Fruit fly (Drosophila melanogaster) Kc167 (cell line): ENCODE results near the gene CG32246.

Source experiments
- Myc ChIP-seq: fragments of >200 bp; optimal IDR thresholded peaks from 2 replicates; lab custom pipeline; 2017; ENCODE audit warnings: missing external identifiers
- Sin3A ChIP-seq: fragments of >200 bp; optimal IDR thresholded peaks from 2 replicates; lab custom pipeline; 2018; ENCODE audit warnings: missing external identifiers
- h ChIP-seq: fragments of >200 bp; optimal IDR thresholded peaks from 3 replicates; lab custom pipeline; 2018; ENCODE audit warnings: missing external identifiers
- insv ChIP-seq: fragments of >200 bp; optimal IDR thresholded peaks from 3 replicates; lab custom pipeline; 2018; ENCODE audit warnings: missing external identifiers
- psq ChIP-seq: fragments of >200 bp; optimal IDR thresholded peaks from 2 replicates; lab custom pipeline; 2017; ENCODE audit warnings: missing external identifiers
- ttk ChIP-seq: sonication (Bioruptor generic); optimal IDR thresholded peaks from 2 replicates; lab custom pipeline; 2017; ENCODE audit warnings: missing external identifiers

CG32246 gene

dm6 chr3L:4620919-4621318, at the start of gene CG32246:
Gene CG32246, plus strand, starts transcription at chr3L:4621219.
- no peak for TF ChIP-seq psq
- no peak for TF ChIP-seq Sin3A (lab: Kevin White, UChicago)
- TF ChIP-seq ttk = no peak
- TF ChIP-seq insv (lab: Kevin White, UChicago) = no peak
- TF ChIP-seq h (lab: Kevin White, UChicago) = no peak
- TF ChIP-seq Myc (lab: Kevin White, UChicago) = no peak

- TF ChIP-seq psq (no peak), ttk (no peak), insv (lab: Kevin White, UChicago) (no peak), Myc (lab: Kevin White, UChicago) (no peak), Sin3A (lab: Kevin White, UChicago) (no peak), h (lab: Kevin White, UChicago) (no peak)
Observed at dm6 chr3L:4574439-4574838, 46.6 kb upstream of the CG32246 start.

DNA sequence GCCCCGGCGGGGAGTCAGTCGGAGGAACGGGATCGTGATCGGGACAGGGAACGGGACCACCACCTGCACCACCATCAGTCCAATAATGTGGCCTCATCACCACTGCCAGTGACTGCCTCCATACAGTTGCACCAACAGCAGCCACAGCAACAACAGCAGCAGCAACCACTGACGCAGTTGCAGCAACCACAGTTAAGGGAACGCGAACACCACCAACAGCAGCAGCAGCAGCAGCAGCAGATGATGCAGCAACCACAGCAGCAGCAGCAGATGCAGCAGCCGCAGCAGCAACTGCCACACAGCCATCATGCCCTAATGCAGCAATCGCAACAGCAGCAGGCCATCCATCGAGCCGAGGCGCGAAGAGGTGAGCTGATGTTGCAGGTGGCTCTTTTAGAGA, 45.6 kb upstream of the CG32246 start:
- TF ChIP-seq insv (lab: Kevin White, UChicago) (no peak), psq (no peak), Sin3A (lab: Kevin White, UChicago) (no peak), ttk (no peak), Myc (lab: Kevin White, UChicago) (no peak), h (lab: Kevin White, UChicago) (no peak)

- no peak for TF ChIP-seq Myc (lab: Kevin White, UChicago)
- no peak for TF ChIP-seq h (lab: Kevin White, UChicago)
- TF ChIP-seq insv (lab: Kevin White, UChicago) = no peak
- TF ChIP-seq Sin3A (lab: Kevin White, UChicago) = no peak
- no peak for TF ChIP-seq psq
- no peak for TF ChIP-seq ttk
Observed at dm6 chr3L:4590051-4590450, 31.0 kb upstream of the CG32246 start.

dm6 chr3L:4599747-4600146, 21.3 kb upstream of the CG32246 start:
- TF ChIP-seq psq (no peak), insv (lab: Kevin White, UChicago) (no peak), h (lab: Kevin White, UChicago) (no peak), Myc (lab: Kevin White, UChicago) (no peak), Sin3A (lab: Kevin White, UChicago) (no peak), ttk (no peak)

DNA sequence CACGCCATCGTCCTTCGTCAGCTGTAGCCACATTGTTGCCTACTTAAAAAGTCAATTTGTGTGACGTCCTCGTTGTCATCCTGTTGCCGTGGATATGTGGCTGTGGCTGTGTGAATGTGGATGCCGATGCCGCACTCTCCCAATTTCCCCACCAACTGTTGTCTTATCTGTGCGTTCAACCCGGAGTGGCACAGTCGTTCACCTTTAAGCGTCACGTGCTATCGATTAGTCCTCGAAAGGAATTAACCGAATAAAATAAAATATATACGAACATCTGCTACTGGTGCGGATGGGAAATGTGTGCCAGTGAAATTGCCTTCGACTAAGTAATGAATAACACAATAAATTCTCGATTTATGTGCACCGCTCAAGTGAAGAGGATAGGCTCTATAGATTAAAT, 18.7 kb upstream of the CG32246 start:
- TF ChIP-seq h (lab: Kevin White, UChicago) (no peak), Myc (lab: Kevin White, UChicago) (no peak), ttk (no peak), Sin3A (lab: Kevin White, UChicago) (no peak), psq (no peak), insv (lab: Kevin White, UChicago) (no peak)

DNA sequence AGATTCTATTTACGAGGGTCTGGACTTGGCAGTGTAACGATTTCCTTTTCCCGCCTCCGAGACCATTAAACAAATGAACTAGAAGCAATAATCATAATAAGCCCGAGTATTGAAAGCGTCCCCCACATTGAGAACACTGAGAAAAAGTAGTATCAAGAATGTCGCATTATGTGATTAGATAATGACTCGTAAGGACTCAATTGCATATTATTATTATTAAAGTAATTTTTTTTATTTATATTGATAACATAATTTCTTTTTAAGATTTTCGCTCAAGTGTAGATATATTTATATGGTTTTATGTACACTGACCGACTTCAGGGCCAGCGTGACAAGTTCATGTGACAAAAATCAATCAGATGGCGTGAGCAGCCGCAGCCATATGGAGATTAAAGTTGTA, 17.6 kb upstream of the CG32246 start:
- TF ChIP-seq h (lab: Kevin White, UChicago) (no peak), Myc (lab: Kevin White, UChicago) (no peak), Sin3A (lab: Kevin White, UChicago) (no peak), ttk (no peak), insv (lab: Kevin White, UChicago) (no peak), psq (no peak)

DNA sequence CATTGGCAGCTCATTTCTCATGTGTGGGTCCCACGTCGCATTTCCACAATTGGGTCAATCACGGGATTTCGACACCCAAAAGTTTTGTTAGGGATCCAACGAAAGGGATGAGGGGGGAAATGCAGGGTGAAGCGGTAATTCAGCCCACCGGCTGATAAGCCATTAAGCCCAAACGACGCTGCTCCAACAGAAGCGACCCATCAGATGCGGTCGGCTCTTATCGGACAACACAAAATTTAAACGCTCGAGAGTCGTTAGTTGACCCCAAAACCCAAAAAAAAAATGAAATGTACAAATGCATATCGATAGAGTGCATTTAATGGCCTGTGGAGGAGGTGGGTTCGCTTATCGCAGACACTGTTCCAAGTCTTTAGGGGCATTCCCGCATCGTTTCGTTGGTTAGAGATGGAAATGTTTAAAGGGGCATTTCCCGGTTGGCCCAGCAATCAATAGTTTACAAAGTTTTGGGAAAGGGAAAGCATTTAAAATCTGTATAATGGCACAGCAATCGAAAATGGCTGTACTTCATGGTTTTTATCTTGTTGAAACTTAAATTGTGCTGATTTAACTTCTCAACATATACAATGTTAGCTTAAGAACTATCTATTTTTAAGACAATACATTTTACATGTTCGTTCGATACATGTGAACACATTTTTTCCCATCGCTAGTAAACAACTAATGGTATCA, 14.1 kb upstream of the CG32246 start:
- TF ChIP-seq Myc (lab: Kevin White, UChicago) (no peak), Sin3A (lab: Kevin White, UChicago) (no peak), h (lab: Kevin White, UChicago) (no peak), psq (no peak), insv (lab: Kevin White, UChicago) (no peak), ttk (no peak)

DNA sequence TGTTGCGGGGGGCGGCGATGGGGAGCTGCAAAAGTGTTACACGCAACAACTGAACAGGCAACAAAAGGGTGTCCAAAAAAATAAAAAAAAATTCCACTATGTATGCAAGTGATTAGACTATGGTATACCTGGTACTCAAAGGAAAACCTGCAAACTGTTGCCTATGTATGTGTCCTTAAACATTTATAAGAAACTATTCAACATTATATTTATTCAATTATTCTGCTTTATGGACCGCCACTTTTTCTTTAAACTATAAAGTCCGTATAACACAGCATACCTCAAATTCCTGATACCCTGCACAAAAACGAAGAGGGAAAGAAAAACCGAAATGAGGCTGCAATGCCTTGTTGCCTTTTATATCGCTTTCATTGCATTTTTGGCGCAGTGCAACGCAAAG, 13.4 kb upstream of the CG32246 start:
- TF ChIP-seq Sin3A (lab: Kevin White, UChicago) (no peak), psq (no peak), ttk (no peak), h (lab: Kevin White, UChicago) (no peak)

DNA sequence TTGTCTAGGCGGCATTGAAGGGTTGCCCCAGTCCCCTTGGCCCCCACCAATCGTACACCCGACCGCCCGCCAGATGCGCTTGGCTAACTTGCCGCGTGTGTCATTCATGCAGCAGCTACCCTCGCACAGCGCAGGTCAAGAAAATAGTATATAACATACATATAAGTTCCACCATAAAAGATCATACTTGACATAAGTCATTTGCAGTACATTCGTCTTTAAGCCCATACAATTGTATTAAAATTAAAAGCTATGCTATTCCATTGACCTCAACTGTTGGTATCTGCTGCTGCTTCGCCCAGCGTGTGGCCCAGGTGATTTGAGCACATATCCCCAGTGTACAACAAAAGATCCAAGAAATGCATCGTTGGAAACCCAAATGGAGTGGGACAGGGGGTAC, 9.7 kb upstream of the CG32246 start:
- TF ChIP-seq h (lab: Kevin White, UChicago) = no peak
- no peak for TF ChIP-seq psq
- TF ChIP-seq Sin3A (lab: Kevin White, UChicago) = no peak
- no peak for TF ChIP-seq ttk
- TF ChIP-seq insv (lab: Kevin White, UChicago) = no peak
- no peak for TF ChIP-seq Myc (lab: Kevin White, UChicago)

DNA sequence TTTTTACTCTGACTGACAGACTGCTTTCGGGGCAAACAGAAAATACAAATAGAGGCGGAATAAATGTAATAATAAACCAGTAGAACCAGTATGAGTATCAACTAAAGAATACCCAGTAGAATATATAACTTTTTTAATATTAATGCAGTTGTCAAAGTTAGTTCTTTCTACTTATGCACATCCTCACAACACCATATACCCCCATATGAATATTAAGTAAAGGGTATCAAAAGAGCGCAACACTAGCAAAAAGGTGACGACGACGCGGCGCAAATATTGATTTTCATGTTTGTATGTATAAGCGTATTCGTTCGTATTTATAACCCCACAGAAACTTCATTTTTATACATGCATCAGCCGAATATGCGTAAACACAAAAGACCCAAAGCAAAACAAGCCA, 7.9 kb upstream of the CG32246 start:
- no peak for TF ChIP-seq psq
- no peak for TF ChIP-seq Sin3A (lab: Kevin White, UChicago)
- TF ChIP-seq ttk = no peak
- TF ChIP-seq Myc (lab: Kevin White, UChicago) = no peak
- no peak for TF ChIP-seq h (lab: Kevin White, UChicago)
- no peak for TF ChIP-seq insv (lab: Kevin White, UChicago)

DNA sequence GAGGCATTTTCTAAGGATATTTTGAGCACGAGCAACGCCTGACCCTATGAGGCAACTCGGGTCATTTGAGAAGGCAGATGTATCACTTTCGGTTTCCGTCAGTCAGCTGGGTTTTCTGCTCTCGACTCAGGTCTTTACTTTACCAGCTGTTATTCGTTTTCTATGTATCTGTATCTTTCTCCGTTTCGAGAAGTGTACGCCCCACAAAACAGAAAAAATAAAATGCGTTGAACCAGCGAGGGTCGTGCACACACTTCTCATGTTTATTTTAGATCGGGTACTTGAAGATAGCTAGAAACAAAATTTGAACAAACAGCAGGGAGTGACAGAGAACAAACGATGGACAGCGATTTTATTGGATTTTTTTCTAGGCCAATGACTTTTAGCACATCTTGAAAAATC, 7.2 kb upstream of the CG32246 start:
- no peak for TF ChIP-seq ttk
- TF ChIP-seq psq = no peak
- TF ChIP-seq Myc (lab: Kevin White, UChicago) = no peak
- TF ChIP-seq h (lab: Kevin White, UChicago) = no peak
- no peak for TF ChIP-seq Sin3A (lab: Kevin White, UChicago)
- TF ChIP-seq insv (lab: Kevin White, UChicago) = no peak

DNA sequence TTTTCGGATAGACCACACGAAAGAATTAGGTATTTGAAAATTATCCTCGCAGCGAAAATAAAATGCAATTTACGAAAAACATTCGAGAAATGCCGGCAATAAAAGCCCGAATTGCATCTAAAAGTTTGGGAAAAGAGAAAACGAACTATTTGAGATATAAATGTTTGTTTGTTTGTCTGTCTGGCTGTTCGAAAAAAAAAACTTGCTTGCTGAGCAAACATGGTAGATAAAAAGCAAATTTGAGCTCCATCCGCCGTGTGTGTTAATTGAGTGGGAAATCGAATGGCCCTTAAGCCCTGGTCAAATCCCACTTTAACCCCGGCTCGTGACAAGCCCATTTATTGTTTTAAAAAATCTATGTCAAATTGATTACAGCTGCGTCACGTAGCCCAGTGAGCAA, 6.0 kb upstream of the CG32246 start:
- TF ChIP-seq psq (no peak), insv (lab: Kevin White, UChicago) (no peak), h (lab: Kevin White, UChicago) (no peak), Sin3A (lab: Kevin White, UChicago) (no peak), ttk (no peak), Myc (lab: Kevin White, UChicago) (no peak)
